Fruit fly (Drosophila melanogaster) whole organism, embryonic: Measurements from ENCODE around the gene ftz-f1.

ENCODE experiments used
- Ada2b ChIP-seq: fragments of 200-800 bp; sonication (Bioruptor generic); IDR thresholded peaks from 2 replicates; pipeline ENCODE4 v1.3.6; 2022; ENCODE audit warnings: missing biosample characterization, missing genetic modification characterization
- CG10209 ChIP-seq: fragments of 200-800 bp; sonication (Bioruptor generic); optimal IDR thresholded peaks from 3 replicates; lab custom pipeline; 2017; ENCODE audit warnings: missing biosample characterization, mild to moderate bottlenecking, missing genetic modification characterization, missing genetic modification reagents
- CG12071 ChIP-seq: fragments of 200-800 bp; sonication (Bioruptor generic); optimal IDR thresholded peaks from 3 replicates; lab custom pipeline; 2018; ENCODE audit warnings: missing biosample characterization, mild to moderate bottlenecking, missing genetic modification characterization
- CG12391 ChIP-seq: fragments of 200-800 bp; sonication (Bioruptor generic); optimal IDR thresholded peaks from 3 replicates; lab custom pipeline; 2018; ENCODE audit warnings: missing biosample characterization, mild to moderate bottlenecking, missing genetic modification characterization, moderate library complexity
- CG13296 ChIP-seq: fragments of 200-800 bp; sonication (Bioruptor generic); optimal IDR thresholded peaks from 3 replicates; lab custom pipeline; 2018; ENCODE audit warnings: missing biosample characterization, mild to moderate bottlenecking, missing genetic modification characterization
- CG15269 ChIP-seq: fragments of 200-800 bp; sonication (Bioruptor generic); optimal IDR thresholded peaks from 2 replicates; lab custom pipeline; 2018; ENCODE audit warnings: missing biosample characterization, mild to moderate bottlenecking, missing genetic modification characterization, moderate library complexity
- CG15514 ChIP-seq: fragments of 200-800 bp; sonication (Bioruptor generic); optimal IDR thresholded peaks from 3 replicates; lab custom pipeline; 2017; ENCODE audit warnings: missing biosample characterization, missing genetic modification characterization, mild to moderate bottlenecking, moderate library complexity, missing genetic modification reagents
- CG15696 ChIP-seq: fragments of 200-800 bp; sonication (Bioruptor generic); optimal IDR thresholded peaks from 2 replicates; lab custom pipeline; 2019; ENCODE audit warnings: missing biosample characterization, mild to moderate bottlenecking, missing genetic modification characterization, moderate library complexity
- CG1603 ChIP-seq: fragments of 200-800 bp; sonication (Bioruptor generic); optimal IDR thresholded peaks from 2 replicates; lab custom pipeline; 2019; ENCODE audit warnings: missing biosample characterization, mild to moderate bottlenecking, missing genetic modification characterization, moderate library complexity
- CG17328 ChIP-seq: fragments of 200-800 bp; sonication (Bioruptor generic); IDR thresholded peaks from 2 replicates; pipeline ENCODE4 v1.3.6; 2022; ENCODE audit warnings: missing biosample characterization, missing genetic modification characterization
- CG17568 ChIP-seq: fragments of 200-800 bp; sonication (Bioruptor generic); optimal IDR thresholded peaks from 2 replicates; lab custom pipeline; 2018; ENCODE audit warnings: missing biosample characterization, mild to moderate bottlenecking, missing genetic modification characterization, moderate library complexity
- CG18599 ChIP-seq: fragments of 200-800 bp; sonication (Bioruptor generic); optimal IDR thresholded peaks from 3 replicates; lab custom pipeline; 2017; ENCODE audit warnings: missing biosample characterization, missing genetic modification characterization, mild to moderate bottlenecking, moderate library complexity, missing genetic modification reagents
- CG2129 ChIP-seq: fragments of 200-800 bp; sonication (Bioruptor generic); IDR thresholded peaks from 2 replicates; pipeline ENCODE4 v1.3.6; 2022; ENCODE audit warnings: missing biosample characterization, missing genetic modification characterization; ENCODE audit not compliant: partially characterized antibody
- CG2678 ChIP-seq: fragments of 200-800 bp; sonication (Bioruptor generic); optimal IDR thresholded peaks from 3 replicates; lab custom pipeline; 2019; ENCODE audit warnings: missing biosample characterization, mild to moderate bottlenecking, missing genetic modification characterization, moderate library complexity
- CG4617 ChIP-seq: fragments of 200-800 bp; sonication (Bioruptor generic); optimal IDR thresholded peaks from 3 replicates; lab custom pipeline; 2016; ENCODE audit warnings: missing biosample characterization, missing genetic modification characterization, borderline replicate concordance
- CG4707 ChIP-seq: fragments of 200-800 bp; sonication (Bioruptor generic); optimal IDR thresholded peaks from 2 replicates; lab custom pipeline; 2018; ENCODE audit warnings: missing biosample characterization, mild to moderate bottlenecking, missing genetic modification characterization, moderate library complexity
- CG6175 ChIP-seq: fragments of 200-800 bp; sonication (Bioruptor generic); IDR thresholded peaks from 3 replicates; pipeline ENCODE4 v1.3.6; 2022; ENCODE audit warnings: missing biosample characterization, missing genetic modification characterization
- CG7987 ChIP-seq: fragments of 200-800 bp; sonication (Bioruptor generic); optimal IDR thresholded peaks from 2 replicates; lab custom pipeline; 2018; ENCODE audit warnings: missing biosample characterization, mild to moderate bottlenecking, missing genetic modification characterization, moderate library complexity
- CG8281 ChIP-seq: fragments of 200-800 bp; sonication (Bioruptor generic); optimal IDR thresholded peaks from 2 replicates; lab custom pipeline; 2018; ENCODE audit warnings: missing biosample characterization, mild to moderate bottlenecking, missing genetic modification characterization, moderate library complexity
- CG8290 ChIP-seq, 3 experiments: fragments of 200-800 bp; sonication (Bioruptor generic); optimal IDR thresholded peaks; 2 replicates each; lab custom pipeline; 2016 to 2019; ENCODE audit warnings: missing biosample characterization in 3 of 3, missing genetic modification characterization in 3 of 3, mild to moderate bottlenecking in 2 of 3, moderate library complexity in 1 of 3
- CG9932 ChIP-seq: fragments of 200-800 bp; sonication (Bioruptor generic); IDR thresholded peaks from 2 replicates; pipeline ENCODE4 v1.3.6; 2022; ENCODE audit warnings: missing biosample characterization, missing genetic modification characterization
- CrebB ChIP-seq: fragments of 200-800 bp; sonication (Bioruptor generic); optimal IDR thresholded peaks from 3 replicates; lab custom pipeline; 2018; ENCODE audit warnings: missing biosample characterization, mild to moderate bottlenecking, missing genetic modification characterization
- Deaf1 ChIP-seq: fragments of 200-800 bp; optimal IDR thresholded peaks from 3 replicates; lab custom pipeline; 2019; ENCODE audit warnings: missing biosample characterization, mild to moderate bottlenecking, missing genetic modification characterization, moderate library complexity
- Dek ChIP-seq: fragments of 200-800 bp; sonication (Bioruptor generic); optimal IDR thresholded peaks from 3 replicates; lab custom pipeline; 2019; ENCODE audit warnings: missing biosample characterization, mild to moderate bottlenecking, missing genetic modification characterization, moderate library complexity
- Dp ChIP-seq: fragments of 200-800 bp; sonication (Bioruptor generic); optimal IDR thresholded peaks from 2 replicates; lab custom pipeline; 2018; ENCODE audit warnings: missing biosample characterization, mild to moderate bottlenecking, missing genetic modification characterization, moderate library complexity
- Dref ChIP-seq: fragments of 200-800 bp; sonication (Bioruptor generic); IDR thresholded peaks from 2 replicates; pipeline ENCODE4 v1.3.6; 2022; ENCODE audit warnings: missing biosample characterization, missing genetic modification characterization
- H2.0 ChIP-seq: fragments of 200-800 bp; sonication (Bioruptor generic); IDR thresholded peaks from 2 replicates; pipeline ENCODE4 v1.3.6; 2022; ENCODE audit warnings: missing biosample characterization, missing genetic modification characterization
- Hand ChIP-seq: fragments of 200-800 bp; sonication (Bioruptor generic); optimal IDR thresholded peaks from 2 replicates; lab custom pipeline; 2017; ENCODE audit warnings: mild to moderate bottlenecking, missing biosample characterization, missing genetic modification reagents, missing genetic modification characterization
- MTF-1 ChIP-seq: fragments of 200-800 bp; sonication (Bioruptor generic); optimal IDR thresholded peaks from 2 replicates; lab custom pipeline; 2018; ENCODE audit warnings: missing biosample characterization, mild to moderate bottlenecking, missing genetic modification characterization, borderline replicate concordance
- Med ChIP-seq: fragments of 200-800 bp; sonication (Bioruptor generic); peaks from one replicate; lab custom pipeline; 2016; ENCODE audit warnings: missing biosample characterization, missing genetic modification characterization, mild to moderate bottlenecking, inconsistent platforms, moderate library complexity
- ash1 ChIP-seq: fragments of 200-800 bp; sonication (Bioruptor generic); optimal IDR thresholded peaks from 2 replicates; lab custom pipeline; 2018; ENCODE audit warnings: missing biosample characterization, mild to moderate bottlenecking, missing genetic modification characterization
- bab2 ChIP-seq: fragments of 200-800 bp; sonication (Bioruptor generic); optimal IDR thresholded peaks from 2 replicates; lab custom pipeline; 2016; ENCODE audit warnings: missing biosample characterization, missing genetic modification characterization
- caup ChIP-seq: fragments of 200-800 bp; sonication (Bioruptor generic); optimal IDR thresholded peaks from 3 replicates; lab custom pipeline; 2017; ENCODE audit warnings: missing biosample characterization, mild to moderate bottlenecking, missing genetic modification characterization, moderate library complexity; ENCODE audit not compliant: severe bottlenecking
- crc ChIP-seq: fragments of 200-800 bp; sonication (Bioruptor generic); optimal IDR thresholded peaks from 2 replicates; lab custom pipeline; 2016; ENCODE audit warnings: missing biosample characterization, missing genetic modification characterization
- dimm ChIP-seq: fragments of 200-800 bp; sonication (Bioruptor generic); IDR thresholded peaks from 2 replicates; pipeline ENCODE4 v1.3.6; 2022; ENCODE audit warnings: missing biosample characterization, missing genetic modification characterization
- dmrt11E ChIP-seq: fragments of 200-800 bp; sonication (Bioruptor generic); optimal IDR thresholded peaks from 3 replicates; lab custom pipeline; 2018; ENCODE audit warnings: missing biosample characterization, mild to moderate bottlenecking, missing genetic modification characterization, moderate library complexity
- ftz-f1 ChIP-seq: fragments of 200-800 bp; sonication (Bioruptor generic); optimal IDR thresholded peaks from 2 replicates; lab custom pipeline; 2016; ENCODE audit warnings: missing biosample characterization, missing genetic modification characterization
- hbn ChIP-seq: fragments of 200-800 bp; sonication (Bioruptor generic); IDR thresholded peaks from 2 replicates; pipeline ENCODE4 v1.3.6; 2022; ENCODE audit warnings: missing biosample characterization, missing genetic modification characterization; ENCODE audit not compliant: partially characterized antibody
- jumu ChIP-seq: fragments of 200-800 bp; sonication (Bioruptor generic); optimal IDR thresholded peaks from 3 replicates; lab custom pipeline; 2016; ENCODE audit warnings: missing biosample characterization, missing genetic modification characterization
- kah ChIP-seq: fragments of 200-800 bp; sonication (Bioruptor generic); optimal IDR thresholded peaks from 2 replicates; lab custom pipeline; 2018; ENCODE audit warnings: missing biosample characterization, mild to moderate bottlenecking, missing genetic modification characterization
- ken ChIP-seq: fragments of 200-800 bp; sonication (Bioruptor generic); IDR thresholded peaks from 3 replicates; pipeline ENCODE4 v1.3.6; 2022; ENCODE audit warnings: missing biosample characterization, missing genetic modification characterization
- lab ChIP-seq: fragments of 200-800 bp; sonication (Bioruptor generic); optimal IDR thresholded peaks from 3 replicates; lab custom pipeline; 2017; ENCODE audit warnings: missing biosample characterization, missing genetic modification characterization, mild to moderate bottlenecking, moderate library complexity, missing genetic modification reagents
- mam ChIP-seq: fragments of 200-800 bp; sonication (Bioruptor generic); optimal IDR thresholded peaks from 3 replicates; lab custom pipeline; 2016; ENCODE audit warnings: missing biosample characterization, missing genetic modification characterization
- pfk ChIP-seq: fragments of 200-800 bp; sonication (Bioruptor generic); optimal IDR thresholded peaks from 2 replicates; lab custom pipeline; 2018; ENCODE audit warnings: missing biosample characterization, mild to moderate bottlenecking, missing genetic modification characterization, moderate library complexity
- ro ChIP-seq: fragments of 200-800 bp; sonication (Bioruptor generic); IDR thresholded peaks from 2 replicates; pipeline ENCODE4 v1.3.6; 2022; ENCODE audit warnings: missing biosample characterization, missing genetic modification characterization
- schlank ChIP-seq: fragments of 200-800 bp; sonication (Bioruptor generic); optimal IDR thresholded peaks from 2 replicates; lab custom pipeline; 2018; ENCODE audit warnings: missing biosample characterization, mild to moderate bottlenecking, missing genetic modification characterization
- sens ChIP-seq: fragments of 200-800 bp; sonication (Bioruptor generic); peaks from one replicate; lab custom pipeline; 2016; ENCODE audit warnings: missing biosample characterization, missing genetic modification characterization
- trh ChIP-seq: fragments of 200-800 bp; sonication (Bioruptor generic); optimal IDR thresholded peaks from 2 replicates; lab custom pipeline; 2016; ENCODE audit warnings: missing biosample characterization, missing genetic modification characterization
- unpg ChIP-seq: fragments of 200-800 bp; sonication (Bioruptor generic); optimal IDR thresholded peaks from 3 replicates; lab custom pipeline; 2018; ENCODE audit warnings: missing biosample characterization, mild to moderate bottlenecking, missing genetic modification characterization, moderate library complexity
- wor ChIP-seq: fragments of 200-800 bp; sonication (Bioruptor generic); IDR thresholded peaks from 2 replicates; pipeline ENCODE4 v1.3.6; 2022; ENCODE audit warnings: missing biosample characterization, missing genetic modification characterization

The ftz-f1 gene

dm6 chr3L:18833234-18833633, 32.1 kb upstream of the ftz-f1 start (continued):
- TF ChIP-seq CG8290 (GFP tag; optimal IDR thresholded peaks at IDR 0.05; lab: Kevin White, UChicago) (no peak), CG8290 (tag; optimal IDR thresholded peaks at IDR 0.05; lab: Kevin White, UChicago) (peak in 1 of 2 experiments; percentile 34), H2.0 (GFP tag; lab: Robert Waterston, UW) (no peak), Hand (no peak), schlank (tag; lab: Kevin White, UChicago) (peak; percentile 2), bab2 (GFP tag; lab: Kevin White, UChicago) (peak; percentile 31), Dref (GFP tag; lab: Robert Waterston, UW) (no peak), trh (GFP tag; lab: Kevin White, UChicago) (no peak), ro (GFP tag; lab: Robert Waterston, UW) (no peak), crc (GFP tag; lab: Kevin White, UChicago) (no peak), CG15696 (peak; percentile 5), CG4707 (GFP tag; lab: Kevin White, UChicago) (peak; percentile 18), ftz-f1 (no peak), CG9932 (GFP tag; lab: Robert Waterston, UW) (no peak), Ada2b (no peak), wor (GFP tag; lab: Robert Waterston, UW) (no peak), CG8281 (tag; lab: Kevin White, UChicago) (no peak), CG2129 (GFP tag; lab: Robert Waterston, UW) (no peak), CG2678 (tag; lab: Kevin White, UChicago) (peak; percentile 18), kah (GFP tag; lab: Kevin White, UChicago) (no peak), jumu (GFP tag; lab: Kevin White, UChicago) (no peak), CG1603 (tag; lab: Kevin White, UChicago) (no peak), CG15514 (GFP tag; lab: Kevin White, UChicago) (peak; percentile 38), CG4617 (GFP tag; lab: Kevin White, UChicago) (no peak), dmrt11E (tag; lab: Kevin White, UChicago) (no peak), MTF-1 (no peak), CG17328 (no peak), Med (GFP tag; lab: Kevin White, UChicago) (peak; percentile 83), sens (GFP tag; lab: Kevin White, UChicago) (peak; percentile 43), CG18599 (peak; percentile 29), caup (GFP tag; lab: Kevin White, UChicago) (peak; percentile 33), mam (GFP tag; lab: Kevin White, UChicago) (no peak), CG13296 (GFP tag; lab: Kevin White, UChicago) (peak; percentile 15), dimm (GFP tag; lab: Robert Waterston, UW) (no peak), CG12071 (GFP tag; lab: Kevin White, UChicago) (peak; percentile 39), CG15269 (tag; lab: Kevin White, UChicago) (peak; percentile 52), CG10209 (GFP tag; lab: Kevin White, UChicago) (peak; percentile 24), CrebB (peak; percentile 66), pfk (no peak), CG6175 (GFP tag; lab: Robert Waterston, UW) (no peak), Dp (GFP tag; lab: Kevin White, UChicago) (no peak), CG7987 (peak; percentile 67), lab (GFP tag; lab: Kevin White, UChicago) (no peak), hbn (GFP tag; lab: Robert Waterston, UW) (no peak), CG12391 (tag; lab: Kevin White, UChicago) (no peak), unpg (GFP tag; lab: Kevin White, UChicago) (peak; percentile 9), Dek (peak; percentile 45), ken (GFP tag; lab: Robert Waterston, UW) (no peak), Deaf1 (tag; lab: Kevin White, UChicago) (peak; percentile 14), CG17568 (GFP tag; lab: Kevin White, UChicago) (peak; percentile 35), ash1 (GFP tag; lab: Kevin White, UChicago) (no peak)
